Fruit fly (Drosophila melanogaster) whole organism, adult: Measurements from ENCODE around the gene CG3117.
A peak's percentile ranks its signal among the peaks of the same experiment; 100 is the strongest.

ENCODE experiments used
- CG11617 ChIP-seq: fragments of 200-800 bp; sonication (Bioruptor generic); optimal IDR thresholded peaks from 2 replicates; lab custom pipeline; 2017; ENCODE audit warnings: mild to moderate bottlenecking, missing biosample characterization, missing genetic modification reagents, missing genetic modification characterization
- CG12768 ChIP-seq: fragments of 200-800 bp; sonication (Bioruptor generic); optimal IDR thresholded peaks from 2 replicates; lab custom pipeline; 2017; ENCODE audit warnings: missing biosample characterization, missing genetic modification characterization, mild to moderate bottlenecking, moderate library complexity, missing genetic modification reagents
- CG14711 ChIP-seq: fragments of 200-800 bp; sonication (Bioruptor generic); optimal IDR thresholded peaks from 2 replicates; lab custom pipeline; 2018; ENCODE audit warnings: missing biosample characterization, mild to moderate bottlenecking, missing genetic modification characterization, moderate library complexity
- CG1620 ChIP-seq: fragments of 200-800 bp; sonication (Bioruptor generic); optimal IDR thresholded peaks from 2 replicates; lab custom pipeline; 2016; ENCODE audit warnings: missing biosample characterization, missing genetic modification characterization
- CG33017 ChIP-seq: fragments of 200-800 bp; sonication (Bioruptor generic); optimal IDR thresholded peaks from 2 replicates; lab custom pipeline; 2018; ENCODE audit warnings: missing biosample characterization, mild to moderate bottlenecking, missing genetic modification characterization, moderate library complexity
- CG5204 ChIP-seq: fragments of 200-800 bp; sonication (Bioruptor generic); optimal IDR thresholded peaks from 2 replicates; lab custom pipeline; 2016; ENCODE audit warnings: missing biosample characterization, missing genetic modification characterization
- CG7045 ChIP-seq: fragments of 200-800 bp; sonication (Bioruptor generic); optimal IDR thresholded peaks from 2 replicates; lab custom pipeline; 2017; ENCODE audit warnings: missing biosample characterization, mild to moderate bottlenecking, missing genetic modification characterization
- CG7101 ChIP-seq: fragments of 200-800 bp; sonication (Bioruptor generic); optimal IDR thresholded peaks from 2 replicates; lab custom pipeline; 2018; ENCODE audit warnings: missing biosample characterization, mild to moderate bottlenecking, missing genetic modification characterization, moderate library complexity
- Clk ChIP-seq: fragments of 200-800 bp; sonication (Bioruptor generic); optimal IDR thresholded peaks from 2 replicates; lab custom pipeline; 2017; ENCODE audit warnings: missing biosample characterization, missing genetic modification characterization
- Crg-1 ChIP-seq: fragments of 200-800 bp; sonication (Bioruptor generic); optimal IDR thresholded peaks from 2 replicates; lab custom pipeline; 2016; ENCODE audit warnings: missing biosample characterization, missing genetic modification characterization
- Hr96 ChIP-seq: fragments of 200-800 bp; sonication (Bioruptor generic); optimal IDR thresholded peaks from 2 replicates; lab custom pipeline; 2016; ENCODE audit warnings: missing biosample characterization, missing genetic modification characterization
- Mnt ChIP-seq: fragments of 200-800 bp; sonication (Bioruptor generic); optimal IDR thresholded peaks from 2 replicates; lab custom pipeline; 2016; ENCODE audit warnings: missing biosample characterization, mild to moderate bottlenecking, missing genetic modification characterization
- bab1 ChIP-seq: fragments of 200-800 bp; sonication (Bioruptor generic); optimal IDR thresholded peaks from 3 replicates; lab custom pipeline; 2019; ENCODE audit warnings: missing biosample characterization, mild to moderate bottlenecking, missing genetic modification characterization, moderate library complexity
- cic ChIP-seq: fragments of 200-800 bp; sonication (Bioruptor generic); optimal IDR thresholded peaks from 2 replicates; lab custom pipeline; 2017; ENCODE audit warnings: missing biosample characterization, mild to moderate bottlenecking, missing genetic modification characterization, moderate library complexity
- cnc ChIP-seq, 2 experiments: fragments of >200 bp; optimal IDR thresholded peaks; 2 replicates each; lab custom pipeline; 2017
- kay ChIP-seq: fragments of 200-800 bp; sonication (Bioruptor generic); peaks from one replicate; lab custom pipeline; 2016; ENCODE audit warnings: missing biosample characterization, missing genetic modification characterization, borderline replicate concordance
- ovo ChIP-seq: fragments of 200-800 bp; sonication (Bioruptor generic); optimal IDR thresholded peaks from 2 replicates; lab custom pipeline; 2016; ENCODE audit warnings: missing biosample characterization, missing genetic modification characterization
- pad ChIP-seq: fragments of 200-800 bp; sonication (Bioruptor generic); optimal IDR thresholded peaks from 3 replicates; lab custom pipeline; 2017; ENCODE audit warnings: missing biosample characterization, missing genetic modification characterization, mild to moderate bottlenecking, moderate library complexity, missing genetic modification reagents
- tj ChIP-seq: fragments of 200-800 bp; sonication (Bioruptor generic); optimal IDR thresholded peaks from 3 replicates; lab custom pipeline; 2017; ENCODE audit warnings: missing biosample characterization, mild to moderate bottlenecking, missing genetic modification characterization, moderate library complexity
- toe ChIP-seq: fragments of 200-800 bp; sonication (Bioruptor generic); optimal IDR thresholded peaks from 2 replicates; lab custom pipeline; 2016; ENCODE audit warnings: missing biosample characterization, missing genetic modification characterization

The CG3117 gene

DNA sequence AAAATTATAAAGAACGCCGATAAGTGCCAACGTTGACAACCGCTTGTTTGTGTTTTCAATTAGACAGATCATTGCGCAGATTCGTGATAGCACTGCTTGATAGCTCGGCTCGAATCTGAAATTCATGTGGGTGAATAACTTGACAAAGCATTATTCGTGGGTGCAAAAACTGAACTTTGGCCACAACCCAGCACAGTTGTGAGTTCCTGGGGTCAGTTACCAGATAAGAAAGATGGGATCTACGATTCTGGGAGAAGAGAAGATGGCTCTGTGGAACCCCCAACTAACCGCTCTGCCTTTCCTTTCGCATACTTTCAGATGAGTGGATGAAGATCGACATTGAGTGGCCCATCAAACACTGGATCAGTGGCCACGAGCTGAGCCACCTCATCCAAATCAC is 36.2 kb downstream of the CG3117 start:
- TF ChIP-seq cnc (optimal IDR thresholded peaks at IDR 0.05; lab: Kevin White, UChicago) (no peak), cic (GFP tag; lab: Kevin White, UChicago) (no peak), CG12768 (GFP tag; lab: Kevin White, UChicago) (no peak), CG33017 (tag; lab: Kevin White, UChicago) (no peak), pad (GFP tag; lab: Kevin White, UChicago) (no peak), bab1 (GFP tag; lab: Kevin White, UChicago) (no peak), Crg-1 (GFP tag; lab: Kevin White, UChicago) (no peak), toe (GFP tag; lab: Kevin White, UChicago) (no peak), tj (GFP tag; lab: Kevin White, UChicago) (no peak), kay (no peak), CG5204 (GFP tag; lab: Kevin White, UChicago) (no peak), Mnt (GFP tag; lab: Kevin White, UChicago) (no peak), CG14711 (tag; lab: Kevin White, UChicago) (no peak), ovo (GFP tag; lab: Kevin White, UChicago) (no peak), CG1620 (GFP tag; lab: Kevin White, UChicago) (no peak), Clk (GFP tag; lab: Kevin White, UChicago) (no peak), CG7045 (no peak)

DNA sequence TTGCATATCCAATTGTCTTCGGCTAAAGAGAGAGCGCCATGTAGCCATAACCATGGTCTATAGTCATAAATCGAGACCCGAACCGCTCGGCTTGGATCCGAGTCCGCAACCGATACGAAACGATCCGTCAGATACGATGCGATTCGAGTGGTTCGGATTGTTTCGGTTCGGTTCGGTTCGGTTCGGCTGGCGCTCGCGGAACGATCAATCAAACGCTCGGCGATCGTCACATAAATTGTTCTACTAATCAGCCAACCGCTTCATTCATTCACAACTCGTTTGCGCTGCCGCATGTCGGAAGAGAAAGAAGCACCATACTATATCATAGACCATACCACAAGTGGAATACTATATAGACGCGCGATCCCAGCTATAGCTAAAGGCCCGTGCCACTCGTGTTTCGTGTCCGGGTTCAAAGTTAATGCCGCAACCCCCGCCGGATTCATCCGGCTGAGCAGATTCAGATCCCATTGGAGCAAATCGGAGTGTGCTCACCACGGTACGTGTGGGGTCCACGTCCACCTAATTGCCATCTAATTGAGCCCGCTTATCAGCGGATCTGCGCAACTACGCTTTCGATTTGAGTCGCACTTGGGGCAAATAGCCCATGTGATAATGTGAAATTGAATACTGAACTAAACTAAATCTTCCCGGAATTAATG is 38.8 kb downstream of the CG3117 start:
- TF ChIP-seq CG5204 (GFP tag; lab: Kevin White, UChicago) (no peak), pad (GFP tag; lab: Kevin White, UChicago) (no peak), CG7101 (tag; lab: Kevin White, UChicago) (peak; percentile 17), Hr96 (GFP tag; lab: Kevin White, UChicago) (peak; percentile 24), toe (GFP tag; lab: Kevin White, UChicago) (peak; percentile 19), Mnt (GFP tag; lab: Kevin White, UChicago) (peak; percentile 4), CG33017 (tag; lab: Kevin White, UChicago) (peak; percentile 4), CG14711 (tag; lab: Kevin White, UChicago) (peak; percentile 21), Clk (GFP tag; lab: Kevin White, UChicago) (no peak), bab1 (GFP tag; lab: Kevin White, UChicago) (peak; percentile 4), CG1620 (GFP tag; lab: Kevin White, UChicago) (no peak), cic (GFP tag; lab: Kevin White, UChicago) (peak; percentile 63)

DNA sequence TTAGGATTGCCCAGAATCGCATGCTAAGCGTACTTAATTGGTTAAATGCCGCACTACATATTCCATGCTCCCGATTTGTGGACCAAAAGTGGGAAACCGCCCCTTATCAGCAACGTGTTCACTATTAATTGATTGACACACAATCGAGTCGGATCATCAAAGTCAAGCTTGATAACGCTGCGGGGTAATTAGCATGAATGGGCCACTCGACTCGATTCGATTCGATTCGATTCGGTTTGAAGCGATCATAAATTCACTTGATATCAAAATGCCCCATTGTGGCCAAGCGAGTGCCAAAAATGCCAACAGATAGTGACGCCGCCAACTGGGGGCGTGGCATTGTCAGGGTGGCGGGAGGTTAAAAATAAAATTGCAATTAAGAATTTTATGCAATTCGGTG is 39.4 kb downstream of the CG3117 start:
- TF ChIP-seq Hr96 (GFP tag; lab: Kevin White, UChicago): no peak
- no peak for TF ChIP-seq CG7101 (tag; lab: Kevin White, UChicago)
- no peak for TF ChIP-seq ovo (GFP tag; lab: Kevin White, UChicago)
- no peak for TF ChIP-seq CG1620 (GFP tag; lab: Kevin White, UChicago)
- TF ChIP-seq CG11617: no peak
- TF ChIP-seq Mnt (GFP tag; lab: Kevin White, UChicago): no peak

DNA sequence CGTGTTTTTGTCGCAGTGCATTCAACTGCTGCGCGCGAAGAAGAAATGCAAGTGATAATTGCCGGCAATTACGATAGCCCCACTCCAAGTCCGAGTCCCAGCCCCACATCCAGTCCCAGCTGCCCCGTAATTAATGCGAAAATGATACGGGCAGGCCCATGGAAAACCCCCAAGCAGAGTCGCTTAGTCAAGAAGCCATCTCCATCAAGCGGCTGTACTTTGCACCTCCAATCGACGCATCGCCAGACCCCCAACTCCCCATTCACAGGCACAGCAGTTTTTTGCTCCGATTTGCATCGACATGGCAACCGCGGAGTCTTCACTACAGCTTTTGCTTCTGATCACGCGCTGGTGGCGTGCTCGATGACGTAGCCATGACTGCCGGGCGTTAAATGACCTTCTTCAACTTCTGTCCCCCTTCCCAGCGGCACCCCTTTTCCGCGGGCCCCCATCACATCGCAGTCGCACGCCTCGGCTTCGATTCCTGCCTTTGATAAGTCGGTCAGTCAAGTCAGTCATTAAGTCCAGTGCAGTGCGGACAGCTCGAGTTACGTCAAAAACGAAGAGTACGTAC is 40.7 kb downstream of the CG3117 start:
- no peak for TF ChIP-seq CG7045
- TF ChIP-seq CG1620 (GFP tag; lab: Kevin White, UChicago): no peak
- TF ChIP-seq CG12768 (GFP tag; lab: Kevin White, UChicago): no peak
- TF ChIP-seq CG7101 (tag; lab: Kevin White, UChicago): no peak
- TF ChIP-seq Hr96 (GFP tag; lab: Kevin White, UChicago): no peak
- TF ChIP-seq CG11617: no peak
- TF ChIP-seq kay: no peak
- TF ChIP-seq toe (GFP tag; lab: Kevin White, UChicago): no peak
- TF ChIP-seq Mnt (GFP tag; lab: Kevin White, UChicago): no peak

DNA sequence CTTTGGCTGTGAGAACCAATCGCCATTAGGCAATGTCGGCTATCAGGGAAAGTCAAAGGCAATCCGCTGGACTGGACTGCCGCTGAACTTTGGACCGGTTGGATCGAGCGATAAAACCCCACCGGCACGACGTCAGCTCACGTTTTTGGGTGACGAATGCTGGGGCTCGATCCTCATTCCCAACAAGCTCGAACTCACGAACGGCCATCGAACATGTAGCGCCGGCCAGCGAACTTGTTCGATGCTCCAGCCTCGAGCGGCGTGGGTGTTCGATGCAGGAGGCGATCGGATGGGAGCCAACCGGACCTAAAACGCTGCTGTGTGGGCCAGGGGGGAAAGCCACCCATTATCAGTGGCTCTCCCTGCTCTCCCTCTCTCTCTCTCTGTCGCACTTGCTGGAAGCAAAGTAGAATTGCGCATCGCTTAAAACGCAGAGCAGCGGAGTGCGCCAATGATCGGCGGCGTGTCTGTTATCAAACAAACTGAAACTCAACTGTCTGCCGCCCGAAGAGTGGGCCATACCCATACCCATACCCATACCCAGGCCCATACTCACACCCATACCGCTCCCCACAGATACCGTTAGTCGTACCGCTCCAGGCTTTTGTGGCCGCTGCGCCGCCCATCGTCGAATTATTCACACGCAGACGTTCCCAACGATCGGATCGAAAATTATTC is 42.2 kb downstream of the CG3117 start, which contains the start of gene daw:
Gene daw, plus strand, starts transcription at position 628 of the 678 bp plus-strand sequence.
- no peak for TF ChIP-seq tj (GFP tag; lab: Kevin White, UChicago)
- TF ChIP-seq CG7101 (tag; lab: Kevin White, UChicago): no peak
- TF ChIP-seq kay: peak; percentile 36
- no peak for TF ChIP-seq ovo (GFP tag; lab: Kevin White, UChicago)
- no peak for TF ChIP-seq CG5204 (GFP tag; lab: Kevin White, UChicago)
- TF ChIP-seq CG11617: no peak
- TF ChIP-seq Mnt (GFP tag; lab: Kevin White, UChicago): peak; percentile 18
- TF ChIP-seq toe (GFP tag; lab: Kevin White, UChicago): no peak
- TF ChIP-seq bab1 (GFP tag; lab: Kevin White, UChicago): no peak
- TF ChIP-seq Hr96 (GFP tag; lab: Kevin White, UChicago): no peak
- no peak for TF ChIP-seq CG33017 (tag; lab: Kevin White, UChicago)
- TF ChIP-seq CG14711 (tag; lab: Kevin White, UChicago): no peak
- TF ChIP-seq cnc (optimal IDR thresholded peaks at IDR 0.05; lab: Kevin White, UChicago): no peak
- TF ChIP-seq CG7045: no peak
- TF ChIP-seq cic (GFP tag; lab: Kevin White, UChicago): peak; percentile 7
- peak; percentile 42 for TF ChIP-seq CG12768 (GFP tag; lab: Kevin White, UChicago)
- no peak for TF ChIP-seq Clk (GFP tag; lab: Kevin White, UChicago)
- no peak for TF ChIP-seq CG1620 (GFP tag; lab: Kevin White, UChicago)
- no peak for TF ChIP-seq Crg-1 (GFP tag; lab: Kevin White, UChicago)
- TF ChIP-seq pad (GFP tag; lab: Kevin White, UChicago): no peak
